Fruit fly (Drosophila melanogaster): Measurements from ENCODE around the gene CG43074.
A peak's percentile ranks its signal among the peaks of the same experiment; 100 is the strongest.

CG43074 gene

DNA sequence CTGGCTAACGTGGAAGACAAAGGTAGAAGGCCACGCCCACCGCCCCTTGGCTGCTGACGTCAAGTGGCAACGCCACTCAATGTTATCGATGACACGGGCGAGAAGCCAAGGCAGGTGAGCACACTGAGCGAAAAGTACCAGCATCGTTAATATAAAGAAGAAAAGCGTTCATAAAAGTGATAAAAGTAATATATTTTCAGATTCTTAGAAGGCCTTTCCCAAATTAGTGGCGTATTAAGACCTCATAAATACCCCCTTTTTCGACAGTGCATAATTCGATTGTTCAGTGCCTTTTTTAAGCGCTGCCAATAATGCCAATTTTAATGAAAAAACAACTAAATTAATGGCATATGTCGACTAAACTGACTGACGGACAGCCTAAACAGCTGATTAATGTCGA, 34.8 kb downstream of the CG43074 start:
- TF ChIP-seq Lpt (GFP tag; optimal IDR thresholded peaks at IDR 0.05) (no peak), net (GFP tag; optimal IDR thresholded peaks at IDR 0.05) (no peak), CG15336 (GFP tag; IDR thresholded peaks at IDR 0.05) (0 out of 2 replicates have a peak, but pooled peaks have one; percentile 8), CG9139 (GFP tag; optimal IDR thresholded peaks at IDR 0.05) (no peak), salr (GFP tag; optimal IDR thresholded peaks at IDR 0.05) (no peak), CG6276 (GFP tag; optimal IDR thresholded peaks at IDR 0.05) (no peak), OdsH (GFP tag; optimal IDR thresholded peaks at IDR 0.05) (peak; percentile 46), CG1621 (tag; optimal IDR thresholded peaks at IDR 0.05) (no peak), vri (GFP tag; optimal IDR thresholded peaks at IDR 0.05) (peak; percentile 11), cyc (GFP tag; optimal IDR thresholded peaks at IDR 0.05) (no peak), svp (GFP tag) (peak; percentile 85), CG11294 (GFP tag; IDR thresholded peaks at IDR 0.05) (no peak), CG6808 (GFP tag; optimal IDR thresholded peaks at IDR 0.05) (no peak), CG10631 (GFP tag; optimal IDR thresholded peaks at IDR 0.05) (peak; percentile 11), CG8632 (GFP tag; optimal IDR thresholded peaks at IDR 0.05) (peak; percentile 23), Met (GFP tag; optimal IDR thresholded peaks at IDR 0.05) (peak; percentile 67), acj6 (GFP tag; optimal IDR thresholded peaks at IDR 0.05) (peak; percentile 42), lz (GFP tag; optimal IDR thresholded peaks at IDR 0.05) (peak; percentile 59), Hr38 (GFP tag; optimal IDR thresholded peaks at IDR 0.05) (no peak), Hr39 (GFP tag; optimal IDR thresholded peaks at IDR 0.05) (peak; percentile 73), fd59A (GFP tag; optimal IDR thresholded peaks at IDR 0.05) (no peak), fd85E (GFP tag; optimal IDR thresholded peaks at IDR 0.05) (no peak), Hr4 (GFP tag; optimal IDR thresholded peaks at IDR 0.05) (peak; percentile 44), esn (GFP tag; optimal IDR thresholded peaks at IDR 0.05) (peak; percentile 70), ss (GFP tag; optimal IDR thresholded peaks at IDR 0.05) (no peak), Sox102F (GFP tag; optimal IDR thresholded peaks at IDR 0.05) (peak; percentile 58), Ets21C (GFP tag; optimal IDR thresholded peaks at IDR 0.05) (peak; percentile 50), eg (GFP tag; IDR thresholded peaks at IDR 0.05) (no peak), CG10669 (GFP tag; optimal IDR thresholded peaks at IDR 0.05) (no peak), spab (GFP tag; optimal IDR thresholded peaks at IDR 0.05) (no peak), CG4318 (GFP tag; optimal IDR thresholded peaks at IDR 0.05) (no peak), CG3032 (tag; optimal IDR thresholded peaks at IDR 0.05) (no peak), CG8119 (GFP tag; IDR thresholded peaks at IDR 0.05) (peak; percentile 36; the same call in 1 of the 3 replicates), Smox (GFP tag; optimal IDR thresholded peaks at IDR 0.05) (peak; percentile 58), CG11762 (GFP tag; optimal IDR thresholded peaks at IDR 0.05; ENCODE audit: insufficient read depth) (no peak), Blimp-1 (GFP tag; optimal IDR thresholded peaks at IDR 0.05) (no peak), CG16779 (tag; optimal IDR thresholded peaks at IDR 0.05) (no peak), Sox14 (GFP tag; optimal IDR thresholded peaks at IDR 0.05) (peak; percentile 54), topi (GFP tag; optimal IDR thresholded peaks at IDR 0.05) (peak; percentile 11), Sox15 (GFP tag; optimal IDR thresholded peaks at IDR 0.05) (no peak), Ets96B (tag; optimal IDR thresholded peaks at IDR 0.05) (no peak), Eip93F (GFP tag; optimal IDR thresholded peaks at IDR 0.05) (no peak), CG6792 (GFP tag; optimal IDR thresholded peaks at IDR 0.05) (peak; percentile 13), CG31627 (GFP tag; optimal IDR thresholded peaks at IDR 0.05) (peak; percentile 71), Gug (GFP tag; IDR thresholded peaks at IDR 0.05) (no peak), dac (GFP tag; optimal IDR thresholded peaks at IDR 0.05) (no peak), CG34406 (GFP tag; optimal IDR thresholded peaks at IDR 0.05) (no peak), dsx (GFP tag; optimal IDR thresholded peaks at IDR 0.05; ENCODE audit: poor library complexity, severe bottlenecking) (no peak), Eip78C (GFP tag) (peak; percentile 67), CG7368 (GFP tag; optimal IDR thresholded peaks at IDR 0.05) (no peak), CG3919 (GFP tag; optimal IDR thresholded peaks at IDR 0.05) (no peak), achi (GFP tag; optimal IDR thresholded peaks at IDR 0.05) (peak; percentile 47), Eip75B (GFP tag; optimal IDR thresholded peaks at IDR 0.05) (no peak)
